Worm (Caenorhabditis elegans) whole organism, early embryonic: ENCODE data around the gene F40G12.7.

Experiments used
- B0310.2 ChIP-seq: sonication (generic microtip); optimal IDR thresholded peaks from 2 replicates; lab custom pipeline; 2016; ENCODE audit warnings: mild to moderate bottlenecking, missing genetic modification characterization, missing compliant biosample characterization
- F13C5.2 ChIP-seq: sonication (generic microtip); optimal IDR thresholded peaks from 2 replicates; lab custom pipeline; 2017; ENCODE audit warnings: mild to moderate bottlenecking, missing genetic modification characterization, inconsistent platforms, missing compliant biosample characterization
- aly-1 ChIP-seq: sonication (generic microtip); optimal IDR thresholded peaks from 2 replicates; lab custom pipeline; 2016; ENCODE audit warnings: missing genetic modification characterization, missing compliant biosample characterization
- ama-1 ChIP-seq: fragments of 150-350 bp; optimal IDR thresholded peaks from 2 replicates; lab custom pipeline; 2014
- ceh-13 ChIP-seq: fragments of 200-800 bp; sonication (Bioruptor generic); optimal IDR thresholded peaks from 2 replicates; lab custom pipeline; 2018; ENCODE audit warnings: mild to moderate bottlenecking, missing genetic modification characterization, missing compliant biosample characterization
- ceh-36 ChIP-seq: sonication (generic microtip); optimal IDR thresholded peaks from 2 replicates; lab custom pipeline; 2016; ENCODE audit warnings: missing genetic modification characterization, inconsistent platforms, missing compliant biosample characterization
- ets-7 ChIP-seq: sonication (generic microtip); optimal IDR thresholded peaks from 2 replicates; lab custom pipeline; 2016; ENCODE audit warnings: missing genotype, missing genetic modification characterization, missing compliant biosample characterization
- flt-1 ChIP-seq: fragments of 200-800 bp; sonication (Bioruptor generic); IDR thresholded peaks from 2 replicates; pipeline ENCODE4 v1.3.6; 2022; ENCODE audit warnings: missing genetic modification characterization, missing compliant biosample characterization
- hmbx-1 ChIP-seq: sonication (generic microtip); optimal IDR thresholded peaks from 2 replicates; lab custom pipeline; 2016; ENCODE audit warnings: mild to moderate bottlenecking, missing genetic modification characterization, missing compliant biosample characterization
- hmg-4 ChIP-seq: fragments of 200-800 bp; sonication (Bioruptor generic); optimal IDR thresholded peaks from 2 replicates; lab custom pipeline; 2018; ENCODE audit warnings: mild to moderate bottlenecking, missing genetic modification characterization, missing compliant biosample characterization
- hnd-1 ChIP-seq: sonication (generic microtip); optimal IDR thresholded peaks from 2 replicates; lab custom pipeline; 2016; ENCODE audit warnings: missing genetic modification characterization, missing compliant biosample characterization
- pes-1 ChIP-seq: fragments of 200-800 bp; sonication (Bioruptor generic); IDR thresholded peaks from 2 replicates; pipeline ENCODE4 v1.3.6; 2022; ENCODE audit warnings: missing genetic modification reagents, missing genetic modification characterization, missing compliant biosample characterization
- scrt-1 ChIP-seq: fragments of 200-800 bp; sonication (Bioruptor generic); IDR thresholded peaks from 2 replicates; pipeline ENCODE4 v1.3.6; 2022; ENCODE audit warnings: missing genetic modification characterization, missing compliant biosample characterization
- sea-1 ChIP-seq: fragments of 200-800 bp; sonication (Bioruptor generic); conservative IDR thresholded peaks from 2 replicates; pipeline ENCODE4 v1.3.6; 2022; ENCODE audit warnings: missing genetic modification characterization, missing compliant biosample characterization
- tbx-11 ChIP-seq: fragments of 200-800 bp; sonication (Bioruptor generic); IDR thresholded peaks from 2 replicates; pipeline ENCODE4 v1.3.6; 2022; ENCODE audit warnings: missing genetic modification characterization, missing compliant biosample characterization
- tbx-37 ChIP-seq: fragments of 200-800 bp; sonication (Bioruptor generic); conservative IDR thresholded peaks from 2 replicates; pipeline ENCODE4 v1.3.6; 2022; ENCODE audit warnings: missing genetic modification reagents, missing genetic modification characterization, missing compliant biosample characterization
- tra-4 ChIP-seq: sonication (generic microtip); optimal IDR thresholded peaks from 2 replicates; lab custom pipeline; 2017; ENCODE audit warnings: missing genetic modification characterization, missing compliant biosample characterization

Gene F40G12.7

ce11 chrV:14246761-14247160 is 27.6 kb upstream of the F40G12.7 start, which contains the start of gene K02E11.3:
K02E11.3 (minus strand) TSS chrV:14246861.
- no peak for TF ChIP-seq ceh-36 (tag; lab: Kevin White, UChicago)
- TF ChIP-seq tbx-11 (GFP tag; lab: Robert Waterston, UW) = no peak
- no peak for TF ChIP-seq tbx-37 (GFP tag; lab: Robert Waterston, UW)
- TF ChIP-seq hmbx-1 = no peak
- TF ChIP-seq hmg-4 = no peak
- no peak for TF ChIP-seq hnd-1 (tag; lab: Kevin White, UChicago)
- TF ChIP-seq scrt-1 (GFP tag; lab: Robert Waterston, UW) = no peak
- no peak for TF ChIP-seq flt-1 (GFP tag; lab: Robert Waterston, UW)
- TF ChIP-seq F13C5.2 (tag; lab: Kevin White, UChicago) = no peak
- no peak for TF ChIP-seq ceh-13 (GFP tag; lab: Kevin White, UChicago)
- no peak for TF ChIP-seq sea-1 (GFP tag; lab: Robert Waterston, UW)
- TF ChIP-seq pes-1 (GFP tag; lab: Robert Waterston, UW) = no peak
- no peak for TF ChIP-seq tra-4 (tag; lab: Kevin White, UChicago)
- no peak for TF ChIP-seq ama-1
- no peak for TF ChIP-seq B0310.2 (tag; lab: Kevin White, UChicago)
- TF ChIP-seq aly-1 = no peak

- TF ChIP-seq tra-4 (tag; lab: Kevin White, UChicago) = no peak
- no peak for TF ChIP-seq tbx-11 (GFP tag; lab: Robert Waterston, UW)
- no peak for TF ChIP-seq ama-1
Measured at ce11 chrV:14248025-14248424, 26.3 kb upstream of the F40G12.7 start, which contains the start of gene K02E11.4. K02E11.4 (minus strand) TSS chrV:14248125.

- TF ChIP-seq hmg-4 = no peak
- no peak for TF ChIP-seq tbx-11 (GFP tag; lab: Robert Waterston, UW)
- TF ChIP-seq ets-7 (tag; lab: Kevin White, UChicago) = no peak
- no peak for TF ChIP-seq tra-4 (tag; lab: Kevin White, UChicago)
- TF ChIP-seq ceh-13 (GFP tag; lab: Kevin White, UChicago) = no peak
- no peak for TF ChIP-seq sea-1 (GFP tag; lab: Robert Waterston, UW)
Measured at ce11 chrV:14248654-14249053, 25.7 kb upstream of the F40G12.7 start, which contains the start of gene K02E11.6. K02E11.6 (plus strand) TSS chrV:14248802.

- TF ChIP-seq tbx-11 (GFP tag; lab: Robert Waterston, UW) = no peak
- no peak for TF ChIP-seq scrt-1 (GFP tag; lab: Robert Waterston, UW)
- no peak for TF ChIP-seq ceh-36 (tag; lab: Kevin White, UChicago)
- TF ChIP-seq tbx-37 (GFP tag; lab: Robert Waterston, UW) = no peak
- no peak for TF ChIP-seq hmbx-1
- no peak for TF ChIP-seq sea-1 (GFP tag; lab: Robert Waterston, UW)
- TF ChIP-seq hmg-4 = no peak
- TF ChIP-seq flt-1 (GFP tag; lab: Robert Waterston, UW) = no peak
- TF ChIP-seq ceh-13 (GFP tag; lab: Kevin White, UChicago) = no peak
- no peak for TF ChIP-seq aly-1
- no peak for TF ChIP-seq B0310.2 (tag; lab: Kevin White, UChicago)
Measured at ce11 chrV:14252025-14252424, 22.3 kb upstream of the F40G12.7 start, which contains the start of gene K02E11.5. K02E11.5 (plus strand) TSS chrV:14252325.

- TF ChIP-seq tra-4 (tag; lab: Kevin White, UChicago) = no peak
- no peak for TF ChIP-seq B0310.2 (tag; lab: Kevin White, UChicago)
- no peak for TF ChIP-seq scrt-1 (GFP tag; lab: Robert Waterston, UW)
- no peak for TF ChIP-seq ama-1
- no peak for TF ChIP-seq aly-1
- TF ChIP-seq sea-1 (GFP tag; lab: Robert Waterston, UW) = no peak
- TF ChIP-seq ceh-36 (tag; lab: Kevin White, UChicago) = no peak
- no peak for TF ChIP-seq flt-1 (GFP tag; lab: Robert Waterston, UW)
- no peak for TF ChIP-seq tbx-37 (GFP tag; lab: Robert Waterston, UW)
- TF ChIP-seq hmg-4 = no peak
- TF ChIP-seq tbx-11 (GFP tag; lab: Robert Waterston, UW) = no peak
Measured at ce11 chrV:14254221-14254620, 20.1 kb upstream of the F40G12.7 start, which contains the start of gene K02E11.7. K02E11.7 (minus strand) TSS chrV:14254321.

- TF ChIP-seq ceh-36 (tag; lab: Kevin White, UChicago) (no peak), flt-1 (GFP tag; lab: Robert Waterston, UW) (no peak), ceh-13 (GFP tag; lab: Kevin White, UChicago) (no peak)
Measured at ce11 chrV:14256813-14257212, 17.6 kb upstream of the F40G12.7 start, which contains the start of gene sre-8. sre-8 (plus strand) TSS chrV:14257113.

ce11 chrV:14260831-14261230 is 13.5 kb upstream of the F40G12.7 start, which contains the start of gene F40G12.2:
F40G12.2 (minus strand) TSS chrV:14260931.
- TF ChIP-seq scrt-1 (GFP tag; lab: Robert Waterston, UW) (no peak), ets-7 (tag; lab: Kevin White, UChicago) (no peak), ceh-36 (tag; lab: Kevin White, UChicago) (no peak), tra-4 (tag; lab: Kevin White, UChicago) (no peak), ama-1 (no peak), pes-1 (GFP tag; lab: Robert Waterston, UW) (no peak), tbx-37 (GFP tag; lab: Robert Waterston, UW) (no peak), aly-1 (no peak), F13C5.2 (tag; lab: Kevin White, UChicago) (no peak), sea-1 (GFP tag; lab: Robert Waterston, UW) (no peak), tbx-11 (GFP tag; lab: Robert Waterston, UW) (no peak), flt-1 (GFP tag; lab: Robert Waterston, UW) (no peak)

ce11 chrV:14267326-14267942 is 6.9 kb upstream of the F40G12.7 start:
- TF ChIP-seq flt-1 (GFP tag; lab: Robert Waterston, UW) (no peak), hmg-4 (no peak), F13C5.2 (tag; lab: Kevin White, UChicago) (no peak), hnd-1 (tag; lab: Kevin White, UChicago) (no peak), hmbx-1 (no peak), scrt-1 (GFP tag; lab: Robert Waterston, UW) (no peak), tra-4 (tag; lab: Kevin White, UChicago) (no peak), pes-1 (GFP tag; lab: Robert Waterston, UW) (no peak), tbx-37 (GFP tag; lab: Robert Waterston, UW) (no peak), ama-1 (no peak), tbx-11 (GFP tag; lab: Robert Waterston, UW) (no peak)
